Worm (Caenorhabditis elegans): Measurements from ENCODE around the gene msa-1.

The msa-1 gene

DNA sequence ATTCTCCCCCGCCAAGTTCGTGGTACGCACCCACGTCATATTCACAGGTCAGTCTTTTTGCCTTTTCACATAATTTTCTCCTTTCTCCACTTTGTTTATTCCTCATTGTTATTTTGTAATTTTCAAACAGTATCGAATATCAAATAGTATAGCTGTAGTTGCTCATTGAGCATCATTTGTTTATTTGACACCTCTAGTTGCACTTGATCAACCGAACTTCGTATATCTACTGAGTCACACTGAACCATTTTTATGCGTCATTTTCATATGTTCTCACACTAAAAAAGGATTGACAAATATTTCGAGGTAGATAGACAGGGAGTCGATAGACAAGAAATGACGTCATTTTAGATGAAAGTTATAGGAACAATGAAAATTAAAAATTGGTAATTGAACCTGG is 31.8 kb downstream of the msa-1 start:
- TF ChIP-seq sdc-2 (tag; optimal IDR thresholded peaks at IDR 0.05) (no peak), lin-11 (tag; optimal IDR thresholded peaks at IDR 0.05) (no peak), C38D4.7 (GFP tag; optimal IDR thresholded peaks at IDR 0.05) (no peak), ceh-24 (tag; optimal IDR thresholded peaks at IDR 0.05) (no peak), ama-1 (optimal IDR thresholded peaks at IDR 0.05) (no peak), C08G9.2 (tag; optimal IDR thresholded peaks at IDR 0.05) (no peak), hlh-8 (tag; optimal IDR thresholded peaks at IDR 0.05) (no peak), ztf-16 (tag; optimal IDR thresholded peaks at IDR 0.05) (no peak), tbx-7 (tag; optimal IDR thresholded peaks at IDR 0.05) (no peak)

DNA sequence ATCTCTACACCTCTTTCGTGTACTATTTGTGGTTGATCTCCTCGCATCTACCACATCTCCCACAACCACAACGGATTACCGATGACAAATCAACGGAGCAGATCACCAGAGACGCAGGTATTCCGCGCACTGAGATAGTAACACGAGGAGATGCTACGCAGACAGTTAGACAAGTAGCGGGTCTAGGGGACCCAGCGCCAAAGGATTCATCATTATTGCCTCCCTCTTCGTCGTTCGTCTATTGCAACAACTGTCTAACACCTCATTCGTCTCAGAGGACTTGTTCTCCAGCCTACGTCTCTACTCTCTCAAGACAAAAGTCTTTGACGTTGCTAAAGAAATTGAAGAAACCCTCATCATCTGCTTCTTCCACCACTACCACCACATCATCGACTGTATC is 33.2 kb downstream of the msa-1 start:
- TF ChIP-seq hlh-8 (tag; optimal IDR thresholded peaks at IDR 0.05) (no peak), rnt-1 (tag; optimal IDR thresholded peaks at IDR 0.05) (peak; percentile 11), ceh-24 (tag; optimal IDR thresholded peaks at IDR 0.05) (no peak), ceh-18 (tag; optimal IDR thresholded peaks at IDR 0.05) (peak; percentile 25), unc-55 (GFP tag; optimal IDR thresholded peaks at IDR 0.05) (peak; percentile 9), ref-2 (tag; optimal IDR thresholded peaks at IDR 0.05) (peak; percentile 31), zip-5 (tag; optimal IDR thresholded peaks at IDR 0.05) (no peak)

DNA sequence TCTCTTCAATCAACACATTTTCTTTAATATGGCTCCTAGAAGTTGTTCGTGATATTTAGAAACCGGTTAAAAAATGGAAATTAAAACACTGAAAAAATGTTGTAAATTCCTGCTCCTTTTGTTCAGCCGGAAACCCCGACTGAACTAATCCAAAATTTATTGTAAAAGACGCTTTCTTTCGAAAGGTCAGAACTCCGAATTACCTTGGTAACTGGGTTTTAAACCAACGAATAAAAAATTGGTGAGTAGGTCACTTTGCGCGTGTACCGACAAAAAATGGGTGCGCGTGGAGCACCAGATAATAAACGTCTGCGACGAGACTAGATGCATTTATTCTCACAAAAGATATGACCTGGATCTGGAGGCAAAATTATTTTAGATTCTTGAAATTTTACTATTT is 42.2 kb downstream of the msa-1 start:
- TF ChIP-seq syd-9 (tag; optimal IDR thresholded peaks at IDR 0.05) (no peak), ets-4 (tag; optimal IDR thresholded peaks at IDR 0.05) (no peak), dve-1 (tag; optimal IDR thresholded peaks at IDR 0.05) (no peak), pha-2 (tag; optimal IDR thresholded peaks at IDR 0.05) (no peak), ztf-16 (tag; optimal IDR thresholded peaks at IDR 0.05) (no peak), unc-86 (tag; optimal IDR thresholded peaks at IDR 0.05) (no peak), K09A11.1 (tag; optimal IDR thresholded peaks at IDR 0.05; ENCODE audit: insufficient read depth) (no peak), T23F11.4 (GFP tag; optimal IDR thresholded peaks at IDR 0.05) (no peak), odd-2 (tag; optimal IDR thresholded peaks at IDR 0.05) (no peak), zip-5 (tag; optimal IDR thresholded peaks at IDR 0.05) (no peak), tbx-7 (tag; optimal IDR thresholded peaks at IDR 0.05) (no peak), pax-1 (tag; optimal IDR thresholded peaks at IDR 0.05) (no peak), ceh-9 (tag; optimal IDR thresholded peaks at IDR 0.05) (no peak)

DNA sequence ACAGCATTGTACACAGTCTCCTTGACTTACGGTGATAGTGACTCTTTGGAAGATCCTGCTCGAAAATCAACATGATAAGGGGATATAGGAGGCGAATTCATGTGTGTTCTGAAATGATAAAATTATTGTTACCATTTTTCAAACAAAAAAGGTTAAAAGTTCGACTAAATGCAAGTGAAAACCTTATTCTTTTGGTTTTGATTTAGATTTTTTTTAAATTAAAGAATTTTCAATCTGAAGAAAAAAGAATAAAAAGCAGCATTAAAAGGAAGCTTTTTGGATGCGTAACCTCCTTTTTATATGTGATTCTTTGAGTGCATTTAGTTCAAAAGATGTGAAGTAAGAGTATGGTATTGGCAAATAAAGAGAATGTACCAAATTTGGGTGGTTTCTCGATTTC is 47.0 kb downstream of the msa-1 start, which contains the start of gene delm-1:
delm-1 (minus strand) TSS at position 101 of the 400 bp plus-strand sequence.
- TF ChIP-seq ceh-24 (tag; optimal IDR thresholded peaks at IDR 0.05) = no peak
- no peak for TF ChIP-seq nhr-11 (tag; optimal IDR thresholded peaks at IDR 0.05)
- TF ChIP-seq sox-4 (tag; optimal IDR thresholded peaks at IDR 0.05) = no peak

DNA sequence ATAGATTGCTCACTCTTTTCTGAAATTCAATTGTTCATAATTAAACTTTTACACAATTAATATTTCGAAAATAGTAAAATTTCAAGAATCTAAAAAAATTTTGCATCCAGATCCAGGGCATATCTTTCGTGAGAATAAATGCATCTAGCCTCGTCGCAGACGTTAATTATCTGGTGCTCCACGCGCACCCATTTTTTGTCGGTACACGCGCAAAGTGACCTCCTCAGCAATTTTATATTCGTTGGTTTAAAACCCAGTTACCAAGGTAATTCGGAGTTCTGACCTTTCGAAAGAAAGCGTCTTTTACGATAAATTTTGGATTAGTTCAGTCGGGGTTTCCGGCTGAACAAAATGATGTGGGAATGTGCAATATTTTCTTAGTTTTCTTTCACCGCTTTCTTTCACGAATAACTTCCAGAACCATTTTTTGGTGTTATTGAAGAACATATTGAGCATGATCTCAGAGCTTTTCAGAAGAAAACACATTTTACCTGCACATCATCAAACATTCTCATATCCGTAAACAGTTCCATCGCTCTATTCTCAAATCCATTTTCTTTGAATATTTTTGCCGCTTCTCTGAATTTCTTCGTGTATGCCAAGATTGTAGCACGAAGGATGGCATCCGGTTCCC is 51.9 kb downstream of the msa-1 start:
- TF ChIP-seq K09A11.1 (tag; optimal IDR thresholded peaks at IDR 0.05; ENCODE audit: insufficient read depth) (no peak), pqm-1 (tag; optimal IDR thresholded peaks at IDR 0.05) (no peak), ref-2 (tag; optimal IDR thresholded peaks at IDR 0.05) (no peak), ceh-48 (tag; optimal IDR thresholded peaks at IDR 0.05) (no peak), pat-9 (tag; optimal IDR thresholded peaks at IDR 0.05) (no peak), ceh-14 (tag; optimal IDR thresholded peaks at IDR 0.05) (no peak)
